Worm (Caenorhabditis elegans) whole organism, young adult: ENCODE measurements around the gene F46F5.8.

Experiments
- B0019.2 ChIP-seq: fragments of 200-800 bp; sonication (Bioruptor generic); conservative IDR thresholded peaks from 2 replicates; pipeline ENCODE4 v1.3.6; 2022; ENCODE audit warnings: missing genetic modification reagents, missing genetic modification characterization, missing compliant biosample characterization
- B0261.1 ChIP-seq: sonication (generic microtip); optimal IDR thresholded peaks from 2 replicates; lab custom pipeline; 2016; ENCODE audit warnings: mild to moderate bottlenecking, missing genetic modification characterization, moderate library complexity, missing compliant biosample characterization
- B0336.3 ChIP-seq: fragments of 200-800 bp; sonication (Bioruptor generic); IDR thresholded peaks from 2 replicates; pipeline ENCODE4 v1.3.6; 2022; ENCODE audit warnings: missing genetic modification characterization, missing compliant biosample characterization
- F22D6.2 ChIP-seq: sonication (generic microtip); optimal IDR thresholded peaks from 2 replicates; lab custom pipeline; 2016; ENCODE audit warnings: mild to moderate bottlenecking, missing genetic modification characterization, missing compliant biosample characterization
- F55B11.4 ChIP-seq: sonication (generic microtip); optimal IDR thresholded peaks from 2 replicates; lab custom pipeline; 2016; ENCODE audit warnings: missing compliant biosample characterization, missing genetic modification characterization, borderline replicate concordance; ENCODE audit not compliant: insufficient read depth
- F57A8.1 ChIP-seq: fragments of 200-800 bp; sonication (Bioruptor generic); optimal IDR thresholded peaks from 2 replicates; lab custom pipeline; 2018; ENCODE audit warnings: mild to moderate bottlenecking, missing genetic modification characterization, moderate library complexity, missing compliant biosample characterization
- K11D2.4 ChIP-seq: fragments of 200-800 bp; sonication (Bioruptor generic); IDR thresholded peaks from 2 replicates; pipeline ENCODE4 v1.3.6; 2022; ENCODE audit warnings: missing genetic modification reagents, missing genetic modification characterization, missing compliant biosample characterization
- K12H6.12 ChIP-seq: fragments of 200-800 bp; sonication (Bioruptor generic); optimal IDR thresholded peaks from 2 replicates; lab custom pipeline; 2018; ENCODE audit warnings: mild to moderate bottlenecking, missing genetic modification characterization, missing compliant biosample characterization
- Y79H2A.3 ChIP-seq: fragments of 200-800 bp; sonication (Bioruptor generic); conservative IDR thresholded peaks from 2 replicates; pipeline ENCODE4 v1.3.6; 2022; ENCODE audit warnings: missing genetic modification reagents, missing genetic modification characterization, missing compliant biosample characterization
- ZK185.1 ChIP-seq: sonication (generic microtip); optimal IDR thresholded peaks from 2 replicates; lab custom pipeline; 2016; ENCODE audit warnings: mild to moderate bottlenecking, missing genetic modification characterization, missing compliant biosample characterization; ENCODE audit not compliant: poor library complexity, severe bottlenecking
- atf-7 ChIP-seq: sonication (generic microtip); optimal IDR thresholded peaks from 2 replicates; lab custom pipeline; 2017; ENCODE audit warnings: mild to moderate bottlenecking, missing genetic modification characterization, missing compliant biosample characterization
- attf-3 ChIP-seq: fragments of 200-800 bp; sonication (Bioruptor generic); conservative IDR thresholded peaks from 2 replicates; pipeline ENCODE4 v1.3.6; 2022; ENCODE audit warnings: missing genetic modification reagents, missing genetic modification characterization, missing compliant biosample characterization
- attf-5 ChIP-seq: fragments of 200-800 bp; sonication (Bioruptor generic); optimal IDR thresholded peaks from 2 replicates; lab custom pipeline; 2018; ENCODE audit warnings: mild to moderate bottlenecking, missing genetic modification characterization, missing compliant biosample characterization
- ceh-27 ChIP-seq: fragments of 200-800 bp; sonication (Bioruptor generic); optimal IDR thresholded peaks from 2 replicates; lab custom pipeline; 2018; ENCODE audit warnings: mild to moderate bottlenecking, missing genetic modification characterization, moderate library complexity, missing compliant biosample characterization
- chd-7 ChIP-seq: sonication (generic microtip); optimal IDR thresholded peaks from 2 replicates; lab custom pipeline; 2016; ENCODE audit warnings: mild to moderate bottlenecking, missing genetic modification characterization, moderate library complexity, missing compliant biosample characterization
- ekl-4 ChIP-seq: fragments of 200-800 bp; sonication (Bioruptor generic); IDR thresholded peaks from 2 replicates; pipeline ENCODE4 v1.3.6; 2022; ENCODE audit warnings: missing genetic modification reagents, missing genetic modification characterization, missing compliant biosample characterization
- gei-17 ChIP-seq: fragments of 200-800 bp; sonication (Bioruptor generic); optimal IDR thresholded peaks from 2 replicates; lab custom pipeline; 2018; ENCODE audit warnings: mild to moderate bottlenecking, missing genetic modification characterization, missing compliant biosample characterization
- him-1 ChIP-seq: sonication (generic microtip); optimal IDR thresholded peaks from 2 replicates; lab custom pipeline; 2016; ENCODE audit warnings: missing genotype, missing genetic modification reagents, missing genetic modification characterization, missing compliant biosample characterization
- hlh-26 ChIP-seq: fragments of 200-800 bp; sonication (Bioruptor generic); conservative IDR thresholded peaks from 2 replicates; pipeline ENCODE4 v1.3.6; 2022; ENCODE audit warnings: missing genetic modification reagents, missing genetic modification characterization, missing compliant biosample characterization
- hmg-1.2 ChIP-seq: fragments of 200-800 bp; sonication (Bioruptor generic); IDR thresholded peaks from 2 replicates; pipeline ENCODE4 v1.3.6; 2022; ENCODE audit warnings: missing genetic modification reagents, missing genetic modification characterization, missing compliant biosample characterization
- lag-1 ChIP-seq: fragments of 200-800 bp; sonication (Bioruptor generic); IDR thresholded peaks from 2 replicates; pipeline ENCODE4 v1.3.6; 2022; ENCODE audit warnings: missing genetic modification reagents, missing genetic modification characterization, missing compliant biosample characterization
- let-526 ChIP-seq: fragments of 200-800 bp; sonication (Bioruptor generic); IDR thresholded peaks from 2 replicates; pipeline ENCODE4 v1.3.6; 2022; ENCODE audit warnings: missing genetic modification reagents, missing genetic modification characterization, missing compliant biosample characterization
- lin-40 ChIP-seq: sonication (generic microtip); optimal IDR thresholded peaks from 2 replicates; lab custom pipeline; 2016; ENCODE audit warnings: missing genetic modification characterization, mild to moderate bottlenecking, missing compliant biosample characterization, missing genotype, missing genetic modification reagents
- nfya-2 ChIP-seq: fragments of 200-800 bp; sonication (Bioruptor generic); IDR thresholded peaks from 2 replicates; pipeline ENCODE4 v1.3.6; 2022; ENCODE audit warnings: missing genetic modification reagents, missing genetic modification characterization, missing compliant biosample characterization
- nfyb-1 ChIP-seq: fragments of 200-800 bp; sonication (Bioruptor generic); IDR thresholded peaks from 2 replicates; pipeline ENCODE4 v1.3.6; 2022; ENCODE audit warnings: missing genetic modification reagents, missing genetic modification characterization, missing compliant biosample characterization
- nhr-179 ChIP-seq: sonication (generic microtip); optimal IDR thresholded peaks from 2 replicates; lab custom pipeline; 2016; ENCODE audit warnings: mild to moderate bottlenecking, missing genetic modification characterization, missing compliant biosample characterization
- nhr-27 ChIP-seq: fragments of 200-800 bp; sonication (Bioruptor generic); optimal IDR thresholded peaks from 2 replicates; lab custom pipeline; 2018; ENCODE audit warnings: mild to moderate bottlenecking, missing genetic modification characterization, moderate library complexity, missing compliant biosample characterization
- nhr-80 ChIP-seq: sonication (generic microtip); optimal IDR thresholded peaks from 2 replicates; lab custom pipeline; 2016; ENCODE audit warnings: missing genetic modification characterization, missing compliant biosample characterization
- nhr-90 ChIP-seq: sonication (generic microtip); optimal IDR thresholded peaks from 2 replicates; lab custom pipeline; 2016; ENCODE audit warnings: missing genotype, mild to moderate bottlenecking, missing genetic modification characterization, missing compliant biosample characterization
- rpc-1 ChIP-seq, 2 experiments: fragments of 150-350 bp in 1 of 2; sonication (generic microtip) in 1 of 2; optimal IDR thresholded peaks; 2 replicates each; lab custom pipeline; 2014 to 2018; ENCODE audit warnings: missing biosample characterization in 1 of 2, missing genetic modification characterization in 1 of 2, missing genetic modification reagents in 1 of 2, missing genotype in 1 of 2
- snpc-1.3 ChIP-seq: sonication (generic microtip); optimal IDR thresholded peaks from 2 replicates; lab custom pipeline; 2017; ENCODE audit warnings: missing genetic modification characterization, mild to moderate bottlenecking, missing compliant biosample characterization, antibody characterized with exemption, moderate library complexity, missing genotype, missing genetic modification reagents; ENCODE audit not compliant: insufficient read depth
- snpc-4 ChIP-seq, 5 experiments: fragments of 150-350 bp in 1 of 5; sonication (generic microtip) in 4 of 5; optimal IDR thresholded peaks; 2 replicates each; lab custom pipeline; 2014 to 2018; ENCODE audit warnings: missing genetic modification characterization in 5 of 5, missing biosample characterization in 3 of 5, antibody characterized with exemption in 2 of 5, mild to moderate bottlenecking in 2 of 5, missing compliant biosample characterization in 2 of 5, missing genotype in 2 of 5, moderate library complexity in 2 of 5, missing genetic modification reagents in 1 of 5
- sptf-2 ChIP-seq: fragments of 200-800 bp; sonication (Bioruptor generic); optimal IDR thresholded peaks from 2 replicates; lab custom pipeline; 2018; ENCODE audit warnings: mild to moderate bottlenecking, missing genetic modification characterization, missing compliant biosample characterization
- tbp1 ChIP-seq: fragments of 200-800 bp; sonication (Bioruptor generic); optimal IDR thresholded peaks from 2 replicates; lab custom pipeline; 2018; ENCODE audit warnings: mild to moderate bottlenecking, missing genetic modification characterization, missing compliant biosample characterization
- tbx-9 ChIP-seq: sonication (generic microtip); optimal IDR thresholded peaks from 2 replicates; lab custom pipeline; 2016; ENCODE audit warnings: borderline replicate concordance, missing genetic modification characterization, inconsistent platforms, missing compliant biosample characterization
- zim-3 ChIP-seq: sonication (generic microtip); optimal IDR thresholded peaks from 2 replicates; lab custom pipeline; 2017; ENCODE audit warnings: mild to moderate bottlenecking, missing genetic modification characterization, moderate library complexity, missing compliant biosample characterization
- ztf-3 ChIP-seq: fragments of 200-800 bp; sonication (Bioruptor generic); optimal IDR thresholded peaks from 2 replicates; lab custom pipeline; 2018; ENCODE audit warnings: mild to moderate bottlenecking, missing genetic modification characterization, missing compliant biosample characterization

The F46F5.8 gene

ce11 chrII:848519-848918 lies 27.1 kb upstream of the F46F5.8 start, which contains the start of the genes acdh-9 and F28A10.13 (continued):
- TF ChIP-seq tbx-9 (tag; lab: Kevin White, UChicago) (no peak), B0019.2 (GFP tag; lab: Robert Waterston, UW) (no peak), ekl-4 (GFP tag; lab: Robert Waterston, UW) (no peak), nhr-80 (tag; lab: Kevin White, UChicago) (peak; percentile 74), hlh-26 (GFP tag; lab: Robert Waterston, UW) (no peak), gei-17 (GFP tag; lab: Kevin White, UChicago) (no peak), nfya-2 (GFP tag; lab: Robert Waterston, UW) (no peak), ceh-27 (GFP tag; lab: Kevin White, UChicago) (peak; percentile 25), ZK185.1 (tag; lab: Kevin White, UChicago) (no peak), F55B11.4 (tag; lab: Kevin White, UChicago) (no peak), rpc-1 (optimal IDR thresholded peaks at IDR 0.05; lab: Kevin White, UChicago) (no peak), rpc-1 (tag; optimal IDR thresholded peaks at IDR 0.05; lab: Kevin White, UChicago) (no peak), K11D2.4 (GFP tag; lab: Robert Waterston, UW) (peak; percentile 31; the same call in 1 of the 2 replicates), attf-5 (GFP tag; lab: Kevin White, UChicago) (peak; percentile 57), tbp1 (peak; percentile 35), lag-1 (GFP tag; lab: Robert Waterston, UW) (no peak), Y79H2A.3 (no peak), B0261.1 (tag; lab: Kevin White, UChicago) (no peak), K12H6.12 (tag; lab: Kevin White, UChicago) (peak; percentile 23), let-526 (0 out of 2 replicates have a peak, but pooled peaks have one; percentile 55), hmg-1.2 (peak; percentile 80; the same call in 1 of the 2 replicates), F57A8.1 (no peak), snpc-4 (GFP tag; optimal IDR thresholded peaks at IDR 0.05; lab: Kevin White, UChicago) (no peak), snpc-4 (tag; optimal IDR thresholded peaks at IDR 0.05; lab: Kevin White, UChicago) (no peak), nfyb-1 (GFP tag; lab: Robert Waterston, UW) (0 out of 2 replicates have a peak, but pooled peaks have one; percentile 52), F22D6.2 (tag; lab: Kevin White, UChicago) (peak; percentile 65), lin-40 (peak; percentile 31)

ce11 chrII:845618-846017 lies 24.2 kb upstream of the F46F5.8 start, which contains the start of gene F28A10.7:
Gene F28A10.7, minus strand, starts transcription at chrII:845718.
- TF ChIP-seq hmg-1.2, result no peak
- no peak for TF ChIP-seq him-1 (tag; lab: Kevin White, UChicago)
- TF ChIP-seq chd-7 (tag; lab: Kevin White, UChicago), result no peak
- no peak for TF ChIP-seq nhr-80 (tag; lab: Kevin White, UChicago)
- TF ChIP-seq nhr-27 (tag; lab: Kevin White, UChicago), result no peak
- no peak for TF ChIP-seq nfyb-1 (GFP tag; lab: Robert Waterston, UW)
- TF ChIP-seq snpc-1.3 (tag; lab: Kevin White, UChicago), result no peak
- TF ChIP-seq sptf-2 (GFP tag; lab: Kevin White, UChicago), result no peak
- no peak for TF ChIP-seq gei-17 (GFP tag; lab: Kevin White, UChicago)
- no peak for TF ChIP-seq nhr-179
- no peak for TF ChIP-seq B0336.3 (GFP tag; lab: Robert Waterston, UW)
- TF ChIP-seq nhr-90 (tag; lab: Kevin White, UChicago), result no peak
- no peak for TF ChIP-seq attf-3
- no peak for TF ChIP-seq zim-3 (tag; lab: Kevin White, UChicago)
- no peak for TF ChIP-seq ztf-3 (GFP tag; lab: Kevin White, UChicago)
- no peak for TF ChIP-seq atf-7
